Worm (Caenorhabditis elegans) whole organism, early embryonic: ENCODE results near the gene col-84.

Experiments used
- B0310.2 ChIP-seq: sonication (generic microtip); optimal IDR thresholded peaks from 2 replicates; lab custom pipeline; 2016; ENCODE audit warnings: mild to moderate bottlenecking, missing genetic modification characterization, missing compliant biosample characterization
- F13C5.2 ChIP-seq: sonication (generic microtip); optimal IDR thresholded peaks from 2 replicates; lab custom pipeline; 2017; ENCODE audit warnings: mild to moderate bottlenecking, missing genetic modification characterization, inconsistent platforms, missing compliant biosample characterization
- aly-1 ChIP-seq: sonication (generic microtip); optimal IDR thresholded peaks from 2 replicates; lab custom pipeline; 2016; ENCODE audit warnings: missing genetic modification characterization, missing compliant biosample characterization
- ama-1 ChIP-seq: fragments of 150-350 bp; optimal IDR thresholded peaks from 2 replicates; lab custom pipeline; 2014
- ceh-13 ChIP-seq: fragments of 200-800 bp; sonication (Bioruptor generic); optimal IDR thresholded peaks from 2 replicates; lab custom pipeline; 2018; ENCODE audit warnings: mild to moderate bottlenecking, missing genetic modification characterization, missing compliant biosample characterization
- ceh-36 ChIP-seq: sonication (generic microtip); optimal IDR thresholded peaks from 2 replicates; lab custom pipeline; 2016; ENCODE audit warnings: missing genetic modification characterization, inconsistent platforms, missing compliant biosample characterization
- ets-7 ChIP-seq: sonication (generic microtip); optimal IDR thresholded peaks from 2 replicates; lab custom pipeline; 2016; ENCODE audit warnings: missing genotype, missing genetic modification characterization, missing compliant biosample characterization
- flt-1 ChIP-seq: fragments of 200-800 bp; sonication (Bioruptor generic); IDR thresholded peaks from 2 replicates; pipeline ENCODE4 v1.3.6; 2022; ENCODE audit warnings: missing genetic modification characterization, missing compliant biosample characterization
- hmbx-1 ChIP-seq: sonication (generic microtip); optimal IDR thresholded peaks from 2 replicates; lab custom pipeline; 2016; ENCODE audit warnings: mild to moderate bottlenecking, missing genetic modification characterization, missing compliant biosample characterization
- hmg-4 ChIP-seq: fragments of 200-800 bp; sonication (Bioruptor generic); optimal IDR thresholded peaks from 2 replicates; lab custom pipeline; 2018; ENCODE audit warnings: mild to moderate bottlenecking, missing genetic modification characterization, missing compliant biosample characterization
- hnd-1 ChIP-seq: sonication (generic microtip); optimal IDR thresholded peaks from 2 replicates; lab custom pipeline; 2016; ENCODE audit warnings: missing genetic modification characterization, missing compliant biosample characterization
- pes-1 ChIP-seq: fragments of 200-800 bp; sonication (Bioruptor generic); IDR thresholded peaks from 2 replicates; pipeline ENCODE4 v1.3.6; 2022; ENCODE audit warnings: missing genetic modification reagents, missing genetic modification characterization, missing compliant biosample characterization
- scrt-1 ChIP-seq: fragments of 200-800 bp; sonication (Bioruptor generic); IDR thresholded peaks from 2 replicates; pipeline ENCODE4 v1.3.6; 2022; ENCODE audit warnings: missing genetic modification characterization, missing compliant biosample characterization
- sea-1 ChIP-seq: fragments of 200-800 bp; sonication (Bioruptor generic); conservative IDR thresholded peaks from 2 replicates; pipeline ENCODE4 v1.3.6; 2022; ENCODE audit warnings: missing genetic modification characterization, missing compliant biosample characterization
- tbx-11 ChIP-seq: fragments of 200-800 bp; sonication (Bioruptor generic); IDR thresholded peaks from 2 replicates; pipeline ENCODE4 v1.3.6; 2022; ENCODE audit warnings: missing genetic modification characterization, missing compliant biosample characterization
- tbx-37 ChIP-seq: fragments of 200-800 bp; sonication (Bioruptor generic); conservative IDR thresholded peaks from 2 replicates; pipeline ENCODE4 v1.3.6; 2022; ENCODE audit warnings: missing genetic modification reagents, missing genetic modification characterization, missing compliant biosample characterization
- tra-4 ChIP-seq: sonication (generic microtip); optimal IDR thresholded peaks from 2 replicates; lab custom pipeline; 2017; ENCODE audit warnings: missing genetic modification characterization, missing compliant biosample characterization

The col-84 gene

DNA sequence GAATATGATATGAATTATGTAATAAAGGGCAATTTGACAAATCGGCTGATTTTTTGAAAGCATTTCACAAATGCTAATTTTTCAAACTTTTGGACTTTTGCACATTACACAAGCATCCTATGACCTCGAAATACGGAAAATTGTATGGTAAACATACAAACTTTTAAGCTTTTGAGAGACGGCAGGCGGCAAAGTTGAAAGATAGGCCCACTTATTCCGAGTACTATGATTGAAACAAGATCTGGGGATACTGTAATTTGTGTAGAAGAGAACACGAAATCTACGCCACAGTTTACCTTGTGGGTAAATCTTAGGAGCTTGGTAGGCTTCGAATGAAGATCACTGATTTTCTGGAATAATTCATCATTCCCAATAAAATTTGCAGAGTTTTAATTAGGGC lies 15.3 kb downstream of the col-84 start, which contains the start of gene ZK930.6:
ZK930.6 (plus strand) TSS at position 301 of the 400 bp plus-strand sequence.
- TF ChIP-seq hmbx-1, result no peak
- no peak for TF ChIP-seq ceh-36 (tag; lab: Kevin White, UChicago)
- no peak for TF ChIP-seq tra-4 (tag; lab: Kevin White, UChicago)
- no peak for TF ChIP-seq ets-7 (tag; lab: Kevin White, UChicago)

DNA sequence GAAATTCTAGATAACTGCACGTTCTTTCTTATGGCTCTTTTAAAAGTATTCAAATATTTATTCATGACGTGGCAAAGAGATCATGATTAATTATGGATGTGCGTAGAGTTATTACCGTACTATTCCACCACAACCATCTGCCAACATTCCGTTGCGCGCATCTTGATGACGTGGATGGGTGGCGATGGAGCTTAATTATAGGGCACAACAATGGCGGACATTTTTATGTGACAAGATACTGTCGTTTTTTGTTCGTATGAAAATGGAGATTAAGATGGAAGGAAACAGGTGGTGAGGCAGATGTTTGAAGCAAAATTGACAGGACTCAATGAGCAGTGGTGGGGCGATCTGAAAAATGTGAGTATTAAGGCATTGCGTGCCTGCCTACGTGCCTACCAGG lies 19.4 kb downstream of the col-84 start:
- TF ChIP-seq B0310.2 (tag; lab: Kevin White, UChicago) (no peak), ceh-36 (tag; lab: Kevin White, UChicago) (peak; percentile 48)

DNA sequence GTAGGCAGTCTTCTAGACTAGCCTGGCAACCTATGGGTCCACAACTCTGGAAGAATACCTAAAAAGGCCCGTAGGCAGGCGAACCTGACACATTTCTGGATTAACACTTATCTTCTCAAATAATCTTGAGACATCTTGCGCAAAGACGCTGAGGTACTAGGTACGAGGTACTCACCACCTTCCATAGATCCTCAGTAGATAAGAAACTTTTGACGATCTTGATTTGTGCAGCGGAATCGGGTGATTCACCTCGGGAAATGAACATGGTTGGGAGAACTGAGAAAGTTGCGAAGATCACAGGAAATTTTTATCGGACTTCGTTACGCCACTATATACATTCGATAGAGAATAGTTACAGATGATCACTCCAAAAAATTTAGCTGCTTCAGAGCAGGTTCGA lies 19.8 kb downstream of the col-84 start:
- TF ChIP-seq F13C5.2 (tag; lab: Kevin White, UChicago) (no peak), hmbx-1 (no peak), ceh-13 (GFP tag; lab: Kevin White, UChicago) (no peak), tra-4 (tag; lab: Kevin White, UChicago) (no peak), ceh-36 (tag; lab: Kevin White, UChicago) (no peak), pes-1 (GFP tag; lab: Robert Waterston, UW) (no peak), scrt-1 (GFP tag; lab: Robert Waterston, UW) (no peak), flt-1 (GFP tag; lab: Robert Waterston, UW) (no peak), sea-1 (GFP tag; lab: Robert Waterston, UW) (no peak), tbx-37 (GFP tag; lab: Robert Waterston, UW) (no peak), hmg-4 (GFP tag; lab: Kevin White, UChicago) (no peak), ama-1 (no peak), B0310.2 (tag; lab: Kevin White, UChicago) (no peak), aly-1 (tag; lab: Kevin White, UChicago) (no peak), tbx-11 (GFP tag; lab: Robert Waterston, UW) (no peak), hnd-1 (tag; lab: Kevin White, UChicago) (no peak)

DNA sequence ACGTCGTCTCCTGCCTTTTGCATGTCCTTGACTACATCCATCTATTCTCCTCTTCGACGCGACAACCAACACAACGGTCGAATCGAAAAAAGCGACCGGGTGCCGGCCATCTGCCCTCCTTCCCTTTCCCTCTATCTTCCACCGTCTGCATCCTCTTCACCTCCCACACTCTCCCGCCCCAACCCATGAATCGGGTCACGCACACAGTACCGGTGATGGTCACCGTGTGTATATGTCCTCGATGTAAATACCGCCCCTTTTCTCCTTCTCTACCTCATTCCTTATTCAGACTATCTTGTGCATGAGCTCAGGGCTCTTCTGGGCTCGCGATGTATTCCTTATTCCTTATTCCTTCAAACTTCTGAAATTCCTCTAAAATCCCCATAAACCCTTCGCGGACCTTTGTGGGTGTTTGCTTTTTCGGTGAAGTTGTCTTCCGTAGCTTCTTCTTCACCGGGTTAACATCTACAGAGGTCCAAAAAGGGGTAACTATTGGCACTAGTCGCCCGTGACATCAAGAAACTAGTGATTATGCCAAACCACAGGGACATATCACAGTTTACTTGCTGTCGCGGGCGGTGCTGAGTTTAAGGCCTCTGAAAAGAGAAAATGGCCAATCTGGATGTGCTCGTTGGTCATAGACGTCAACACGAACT lies 21.2 kb downstream of the col-84 start:
- TF ChIP-seq aly-1 (tag; lab: Kevin White, UChicago), result peak; percentile 47
- TF ChIP-seq ceh-36 (tag; lab: Kevin White, UChicago), result no peak
- TF ChIP-seq pes-1 (GFP tag; lab: Robert Waterston, UW), result no peak
- 0 out of 2 replicates have a peak, but pooled peaks have one; percentile 32 for TF ChIP-seq sea-1 (GFP tag; lab: Robert Waterston, UW)
- peak; percentile 93 for TF ChIP-seq ama-1
- TF ChIP-seq hmg-4 (GFP tag; lab: Kevin White, UChicago), result peak; percentile 56
- peak; percentile 43 for TF ChIP-seq B0310.2 (tag; lab: Kevin White, UChicago)
- no peak for TF ChIP-seq tbx-11 (GFP tag; lab: Robert Waterston, UW)

DNA sequence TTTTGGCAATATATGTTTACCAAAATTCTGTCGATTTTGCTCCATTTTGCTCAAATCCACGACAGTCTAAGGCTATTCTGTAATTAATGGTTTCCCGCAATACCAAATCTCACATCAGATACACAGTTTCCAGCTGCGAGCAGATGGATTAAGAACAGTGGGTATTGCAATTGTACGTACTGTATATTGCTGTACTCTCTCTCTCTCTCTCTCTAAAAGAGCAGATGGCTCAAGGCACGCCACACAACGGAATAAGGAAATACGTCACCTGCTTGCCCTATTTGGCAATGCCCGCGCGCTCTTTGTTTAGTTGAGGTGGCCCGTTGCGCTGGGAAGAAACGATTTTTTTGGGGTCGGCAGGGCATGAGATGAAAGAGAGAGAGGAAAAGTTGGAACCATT lies 22.3 kb downstream of the col-84 start:
- TF ChIP-seq hmg-4 (GFP tag; lab: Kevin White, UChicago), result peak; percentile 78
- no peak for TF ChIP-seq ceh-36 (tag; lab: Kevin White, UChicago)
- peak; percentile 45; the same call in 1 of the 2 replicates for TF ChIP-seq pes-1 (GFP tag; lab: Robert Waterston, UW)
- 0 out of 2 replicates have a peak, but pooled peaks have one; percentile 25 for TF ChIP-seq sea-1 (GFP tag; lab: Robert Waterston, UW)
- no peak for TF ChIP-seq hnd-1 (tag; lab: Kevin White, UChicago)
- TF ChIP-seq tbx-37 (GFP tag; lab: Robert Waterston, UW), result 0 out of 2 replicates have a peak, but pooled peaks have one; percentile 14

DNA sequence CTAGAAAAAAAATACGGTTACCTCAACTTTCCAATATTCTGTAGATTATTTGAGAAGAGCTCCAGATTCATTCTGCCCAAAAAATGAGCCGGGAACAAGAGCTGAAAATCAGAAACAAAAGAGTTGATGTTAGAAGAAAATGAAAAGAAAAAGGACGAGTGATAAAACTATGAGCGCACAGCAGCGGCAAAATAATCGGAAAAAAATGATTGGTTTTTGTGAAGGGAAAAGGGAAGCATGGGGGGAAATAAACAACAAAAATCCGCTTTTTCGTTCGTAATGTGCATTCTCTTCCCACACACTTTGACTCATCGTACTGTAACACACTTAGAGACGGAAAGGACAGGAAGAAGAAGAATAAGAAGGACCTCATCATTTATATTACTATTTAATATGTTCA lies 25.0 kb downstream of the col-84 start, which contains the start of gene ZK930.2:
ZK930.2 (minus strand) TSS at position 101 of the 400 bp plus-strand sequence.
- TF ChIP-seq tbx-37 (GFP tag; lab: Robert Waterston, UW) (no peak), ama-1 (no peak), B0310.2 (tag; lab: Kevin White, UChicago) (no peak), ceh-13 (GFP tag; lab: Kevin White, UChicago) (no peak), hmg-4 (GFP tag; lab: Kevin White, UChicago) (no peak), ets-7 (tag; lab: Kevin White, UChicago) (no peak), flt-1 (GFP tag; lab: Robert Waterston, UW) (no peak), tbx-11 (GFP tag; lab: Robert Waterston, UW) (no peak), pes-1 (GFP tag; lab: Robert Waterston, UW) (no peak), aly-1 (tag; lab: Kevin White, UChicago) (no peak), F13C5.2 (tag; lab: Kevin White, UChicago) (no peak), sea-1 (GFP tag; lab: Robert Waterston, UW) (no peak), tra-4 (tag; lab: Kevin White, UChicago) (no peak), hnd-1 (tag; lab: Kevin White, UChicago) (no peak), scrt-1 (GFP tag; lab: Robert Waterston, UW) (no peak), ceh-36 (tag; lab: Kevin White, UChicago) (no peak), hmbx-1 (no peak)

- no peak for TF ChIP-seq tra-4 (tag; lab: Kevin White, UChicago)
- TF ChIP-seq ceh-36 (tag; lab: Kevin White, UChicago), result peak; percentile 6
Measured at ce11 chrII:11899761-11900160, 31.4 kb downstream of the col-84 start.

ce11 chrII:11901110-11901509 lies 32.8 kb downstream of the col-84 start, which contains the start of gene vab-23:
vab-23 (minus strand) TSS chrII:11901210.
- TF ChIP-seq ets-7 (tag; lab: Kevin White, UChicago) (no peak), ceh-13 (GFP tag; lab: Kevin White, UChicago) (no peak), pes-1 (GFP tag; lab: Robert Waterston, UW) (no peak), tbx-11 (GFP tag; lab: Robert Waterston, UW) (no peak), B0310.2 (tag; lab: Kevin White, UChicago) (no peak)
